Worm (Caenorhabditis elegans): ENCODE results near the gene T28C12.2.

- TF ChIP-seq nhr-28 (tag; optimal IDR thresholded peaks at IDR 0.05) (no peak), elt-3 (tag; optimal IDR thresholded peaks at IDR 0.05) (no peak), unc-39 (tag; optimal IDR thresholded peaks at IDR 0.05) (no peak), unc-62 (GFP tag; optimal IDR thresholded peaks at IDR 0.05) (no peak), pha-4 (tag; optimal IDR thresholded peaks at IDR 0.05) (no peak), blmp-1 (tag; optimal IDR thresholded peaks at IDR 0.05) (no peak), nhr-237 (tag; optimal IDR thresholded peaks at IDR 0.05) (no peak), sptf-1 (tag; optimal IDR thresholded peaks at IDR 0.05) (no peak), ztf-11 (tag; optimal IDR thresholded peaks at IDR 0.05) (no peak), lin-13 (tag; optimal IDR thresholded peaks at IDR 0.05) (no peak), mls-2 (tag; optimal IDR thresholded peaks at IDR 0.05) (no peak), snpc-4 (tag; optimal IDR thresholded peaks at IDR 0.05) (no peak), mep-1 (tag; optimal IDR thresholded peaks at IDR 0.05) (no peak), elt-1 (tag; optimal IDR thresholded peaks at IDR 0.05; ENCODE audit: borderline replicate concordance, insufficient read depth) (no peak)
Measured at ce11 chrV:6319358-6319757, 9.6 kb upstream of the T28C12.2 start.
